Worm (Caenorhabditis elegans) whole organism, L3 larva: ENCODE measurements around the gene H40L08.8.

Experiments used
- aly-2 ChIP-seq: fragments of 150-350 bp; optimal IDR thresholded peaks from 2 replicates; lab custom pipeline; 2014; ENCODE audit warnings: missing biosample characterization, missing genetic modification characterization
- ceh-9 ChIP-seq: sonication (generic microtip); optimal IDR thresholded peaks from 2 replicates; lab custom pipeline; 2018; ENCODE audit warnings: missing biosample characterization, missing genetic modification characterization
- jun-1 ChIP-seq: fragments of 150-350 bp; optimal IDR thresholded peaks from 2 replicates; lab custom pipeline; 2014; ENCODE audit warnings: missing biosample characterization, missing genetic modification reagents, missing genetic modification characterization
- mdl-1 ChIP-seq: fragments of 150-350 bp; optimal IDR thresholded peaks from 2 replicates; lab custom pipeline; 2014; ENCODE audit warnings: missing biosample characterization, missing genetic modification characterization
- nhr-12 ChIP-seq: fragments of 150-350 bp; optimal IDR thresholded peaks from 2 replicates; lab custom pipeline; 2014; ENCODE audit warnings: missing biosample characterization, missing genetic modification characterization
- nhr-23 ChIP-seq: fragments of 150-350 bp; optimal IDR thresholded peaks from 2 replicates; lab custom pipeline; 2014; ENCODE audit warnings: missing biosample characterization, missing genetic modification reagents, missing genetic modification characterization
- nhr-237 ChIP-seq: fragments of 150-350 bp; optimal IDR thresholded peaks from 2 replicates; lab custom pipeline; 2014; ENCODE audit warnings: missing biosample characterization, missing genetic modification characterization
- nhr-28 ChIP-seq: fragments of 150-350 bp; optimal IDR thresholded peaks from 2 replicates; lab custom pipeline; 2014; ENCODE audit warnings: missing biosample characterization, missing genetic modification characterization
- nhr-76 ChIP-seq: fragments of 150-350 bp; sonication (generic microtip); optimal IDR thresholded peaks from 5 replicates; lab custom pipeline; 2014; ENCODE audit warnings: missing biosample characterization, missing genetic modification characterization
- pha-4 ChIP-seq: fragments of 150-350 bp; optimal IDR thresholded peaks from 2 replicates; lab custom pipeline; 2014; ENCODE audit warnings: missing biosample characterization, missing genetic modification reagents, missing genetic modification characterization
- skn-1 ChIP-seq: fragments of 150-350 bp; optimal IDR thresholded peaks from 2 replicates; lab custom pipeline; 2014; ENCODE audit warnings: missing biosample characterization, missing genetic modification characterization
- unc-62 ChIP-seq: fragments of 150-350 bp; sonication (generic microtip); optimal IDR thresholded peaks from 4 replicates; lab custom pipeline; 2014; ENCODE audit warnings: missing biosample characterization, missing genetic modification reagents, missing genetic modification characterization

DNA sequence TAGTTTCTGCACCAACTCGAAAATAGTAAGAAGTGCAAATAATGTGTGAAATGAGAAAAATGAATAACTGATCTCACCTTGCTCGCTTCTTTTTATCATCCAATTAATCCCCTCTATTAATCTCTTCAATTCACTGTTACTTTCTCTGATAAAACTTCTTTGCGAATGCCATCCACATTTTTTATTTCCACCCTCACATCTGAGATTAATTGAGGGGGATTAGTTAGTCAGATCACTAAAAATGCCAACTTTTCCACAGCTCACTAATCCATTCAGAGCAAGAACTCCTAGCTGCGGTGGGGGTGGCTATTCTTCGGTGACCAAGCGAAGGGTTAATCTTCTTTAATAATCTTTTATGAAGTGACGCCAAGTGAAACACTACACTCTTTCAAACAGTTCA, 42.6 kb downstream of the H40L08.8 start, which contains the start of gene dsc-1:
- TF ChIP-seq nhr-76 (no peak), pha-4 (tag; lab: Kevin White, UChicago) (no peak), unc-62 (GFP tag; lab: Kevin White, UChicago) (no peak), jun-1 (no peak), mdl-1 (tag; lab: Kevin White, UChicago) (no peak), nhr-23 (tag; lab: Kevin White, UChicago) (no peak), nhr-28 (tag; lab: Kevin White, UChicago) (no peak), nhr-237 (tag; lab: Kevin White, UChicago) (no peak), ceh-9 (tag; lab: Kevin White, UChicago) (no peak), aly-2 (no peak), skn-1 (tag; lab: Kevin White, UChicago) (no peak), nhr-12 (no peak)
